Fruit fly (Drosophila melanogaster): Measurements from ENCODE around the gene CG11470.

dm6 chr3R:29592139-29592814, 2.7 kb upstream of the CG11470 start:
- TF ChIP-seq ttk (optimal IDR thresholded peaks at IDR 0.05) (no peak), Sin3A (optimal IDR thresholded peaks at IDR 0.05) (no peak), h (optimal IDR thresholded peaks at IDR 0.05) (no peak)

Data from Kc167 (cell line).